Worm (Caenorhabditis elegans): Measurements from ENCODE around the gene fbxb-115.

fbxb-115 gene

ce11 chrV:19211795-19212194 is 28.2 kb downstream of the fbxb-115 start, which contains the start of gene nhr-79:
Gene nhr-79, minus strand, starts transcription at chrV:19211895.
- TF ChIP-seq lin-15B (tag; optimal IDR thresholded peaks at IDR 0.05) (no peak), F16B12.6 (tag; optimal IDR thresholded peaks at IDR 0.05) (no peak), grh-1 (GFP tag; IDR thresholded peaks at IDR 0.05) (no peak), rnt-1 (tag; optimal IDR thresholded peaks at IDR 0.05) (no peak), ceh-63 (GFP tag; optimal IDR thresholded peaks at IDR 0.05) (no peak), snu-23 (GFP tag; optimal IDR thresholded peaks at IDR 0.05) (no peak), ama-1 (optimal IDR thresholded peaks at IDR 0.05) (no peak), nhr-28 (tag; optimal IDR thresholded peaks at IDR 0.05) (no peak), C04F5.9 (tag; optimal IDR thresholded peaks at IDR 0.05) (no peak), snpc-4 (tag; optimal IDR thresholded peaks at IDR 0.05) (no peak), sptf-1 (tag; optimal IDR thresholded peaks at IDR 0.05) (no peak), unc-30 (tag; optimal IDR thresholded peaks at IDR 0.05) (no peak), hlh-4 (tag; optimal IDR thresholded peaks at IDR 0.05) (no peak), mef-2 (tag; optimal IDR thresholded peaks at IDR 0.05) (no peak), xbp-1 (tag; optimal IDR thresholded peaks at IDR 0.05) (no peak), nhr-90 (tag; optimal IDR thresholded peaks at IDR 0.05; ENCODE audit: poor library complexity) (no peak), Y116A8C.19 (tag; optimal IDR thresholded peaks at IDR 0.05; ENCODE audit: borderline replicate concordance) (no peak), unc-62 (GFP tag; optimal IDR thresholded peaks at IDR 0.05) (no peak)

- TF ChIP-seq hpl-2 (GFP tag; optimal IDR thresholded peaks at IDR 0.05), result no peak
- peak in 1 of 2 experiments; percentile 38 for TF ChIP-seq lin-35 (GFP tag; optimal IDR thresholded peaks at IDR 0.05)
- TF ChIP-seq lir-3 (tag; optimal IDR thresholded peaks at IDR 0.05; ENCODE audit: poor library complexity), result no peak
- TF ChIP-seq sup-37 (GFP tag; optimal IDR thresholded peaks at IDR 0.05), result no peak
- no peak for TF ChIP-seq nhr-77 (tag; optimal IDR thresholded peaks at IDR 0.05)
- no peak for TF ChIP-seq unc-30 (tag; optimal IDR thresholded peaks at IDR 0.05)
- no peak for TF ChIP-seq unc-130 (tag; optimal IDR thresholded peaks at IDR 0.05)
- no peak for TF ChIP-seq fkh-8 (tag; optimal IDR thresholded peaks at IDR 0.05)
- peak; percentile 70 for TF ChIP-seq elt-2 (tag; optimal IDR thresholded peaks at IDR 0.05)
- no peak for TF ChIP-seq hlh-4 (tag; optimal IDR thresholded peaks at IDR 0.05)
- TF ChIP-seq fkh-4 (tag; optimal IDR thresholded peaks at IDR 0.05; ENCODE audit: borderline replicate concordance), result no peak
- TF ChIP-seq tbx-2 (tag; optimal IDR thresholded peaks at IDR 0.05), result no peak
- no peak for TF ChIP-seq ztf-11 (tag; optimal IDR thresholded peaks at IDR 0.05)
Measured at ce11 chrV:19206911-19207310, 33.1 kb downstream of the fbxb-115 start.

ce11 chrV:19205450-19205849 is 34.6 kb downstream of the fbxb-115 start:
- TF ChIP-seq dsc-1 (tag; optimal IDR thresholded peaks at IDR 0.05) (no peak), ztf-11 (tag; optimal IDR thresholded peaks at IDR 0.05) (no peak), sox-4 (tag; optimal IDR thresholded peaks at IDR 0.05) (no peak), lin-35 (GFP tag; optimal IDR thresholded peaks at IDR 0.05) (peak in 1 of 2 experiments; percentile 2), nhr-20 (tag; optimal IDR thresholded peaks at IDR 0.05) (peak; percentile 19), elt-3 (tag; optimal IDR thresholded peaks at IDR 0.05) (no peak), egl-27 (tag; optimal IDR thresholded peaks at IDR 0.05) (no peak), elt-2 (tag; optimal IDR thresholded peaks at IDR 0.05) (peak; percentile 90), ztf-4 (tag; optimal IDR thresholded peaks at IDR 0.05) (no peak), unc-30 (tag; optimal IDR thresholded peaks at IDR 0.05) (no peak), F16B12.6 (tag; optimal IDR thresholded peaks at IDR 0.05) (peak; percentile 12), nhr-77 (tag; optimal IDR thresholded peaks at IDR 0.05) (no peak), zag-1 (tag; optimal IDR thresholded peaks at IDR 0.05) (no peak), nhr-28 (tag; optimal IDR thresholded peaks at IDR 0.05) (no peak), unc-86 (tag; optimal IDR thresholded peaks at IDR 0.05) (no peak), nhr-237 (tag; optimal IDR thresholded peaks at IDR 0.05) (no peak), efl-1 (optimal IDR thresholded peaks at IDR 0.05) (no peak), efl-1 (GFP tag; optimal IDR thresholded peaks at IDR 0.05 in 1 of 2) (peak in 1 of 2 experiments; percentile 52), lin-14 (GFP tag; optimal IDR thresholded peaks at IDR 0.05) (peak; percentile 10)

Data from whole organism, L1 larva.